Worm (Caenorhabditis elegans) whole organism, L3 larva: Measurements from ENCODE around the gene C54E4.5.

Experiments used
- ama-1 ChIP-seq: fragments of 150-350 bp; optimal IDR thresholded peaks from 2 replicates; lab custom pipeline; 2018
- ceh-82 ChIP-seq: fragments of 150-350 bp; optimal IDR thresholded peaks from 2 replicates; lab custom pipeline; 2014; ENCODE audit warnings: missing biosample characterization, missing genetic modification characterization
- egl-5 ChIP-seq: fragments of 150-350 bp; optimal IDR thresholded peaks from 2 replicates; lab custom pipeline; 2017; ENCODE audit warnings: missing biosample characterization, missing genetic modification reagents, missing genetic modification characterization, inconsistent platforms
- elt-1 ChIP-seq: fragments of 150-350 bp; optimal IDR thresholded peaks from 2 replicates; lab custom pipeline; 2014; ENCODE audit warnings: missing biosample characterization, missing genetic modification characterization
- fkh-10 ChIP-seq: sonication (generic microtip); optimal IDR thresholded peaks from 2 replicates; lab custom pipeline; 2017; ENCODE audit warnings: missing biosample characterization, missing genetic modification reagents, missing genetic modification characterization
- lin-39 ChIP-seq: fragments of 150-350 bp; optimal IDR thresholded peaks from 2 replicates; lab custom pipeline; 2018; ENCODE audit warnings: missing biosample characterization, missing genetic modification reagents, missing genetic modification characterization
- sea-2 ChIP-seq: fragments of 150-350 bp; sonication (generic microtip); optimal IDR thresholded peaks from 4 replicates; lab custom pipeline; 2014; ENCODE audit warnings: missing biosample characterization, missing genetic modification reagents, missing genetic modification characterization
- skn-1 ChIP-seq: fragments of 150-350 bp; optimal IDR thresholded peaks from 2 replicates; lab custom pipeline; 2014; ENCODE audit warnings: missing biosample characterization, missing genetic modification characterization
- snpc-4 ChIP-seq: fragments of 150-350 bp; optimal IDR thresholded peaks from 2 replicates; lab custom pipeline; 2014; ENCODE audit warnings: missing biosample characterization, missing genetic modification characterization
- tbx-2 ChIP-seq: sonication (generic microtip); optimal IDR thresholded peaks from 2 replicates; lab custom pipeline; 2016; ENCODE audit warnings: mild to moderate bottlenecking, missing genetic modification characterization, missing compliant biosample characterization
- ztf-11 ChIP-seq: fragments of 150-350 bp; optimal IDR thresholded peaks from 2 replicates; lab custom pipeline; 2014; ENCODE audit warnings: missing biosample characterization, missing genetic modification characterization
- ztf-4 ChIP-seq: fragments of 150-350 bp; optimal IDR thresholded peaks from 2 replicates; lab custom pipeline; 2014; ENCODE audit warnings: missing biosample characterization, missing genetic modification characterization

DNA sequence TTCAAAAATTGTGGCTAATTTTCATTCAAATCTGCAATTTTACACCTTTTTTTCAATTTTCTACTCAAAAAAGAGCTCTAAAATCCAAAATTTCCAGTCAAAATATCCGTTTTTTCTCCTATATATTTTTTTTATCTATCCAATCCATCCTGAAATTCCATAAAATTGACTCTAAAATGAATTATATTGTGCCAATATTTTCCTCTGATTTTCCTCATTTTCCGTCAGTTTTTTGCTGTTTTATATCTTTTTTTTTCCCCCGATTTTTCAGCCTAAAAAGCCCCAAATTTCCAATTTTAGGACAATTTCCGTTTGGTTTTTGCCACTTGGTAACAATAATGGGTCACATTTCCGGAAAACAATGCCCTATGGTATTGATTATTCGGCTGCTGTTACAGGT lies 49.6 kb upstream of the C54E4.5 start, which contains the start of gene Y71G10AR.4:
- no peak for TF ChIP-seq fkh-10 (GFP tag; lab: Kevin White, UChicago)
- no peak for TF ChIP-seq elt-1 (tag; lab: Kevin White, UChicago)
- TF ChIP-seq ztf-11 (tag; lab: Kevin White, UChicago): no peak
- TF ChIP-seq snpc-4 (tag; lab: Kevin White, UChicago): no peak
- TF ChIP-seq ama-1 (lab: Kevin White, UChicago): no peak
- TF ChIP-seq sea-2 (GFP tag; lab: Kevin White, UChicago): no peak
- TF ChIP-seq lin-39 (tag; lab: Kevin White, UChicago): no peak
- TF ChIP-seq skn-1 (tag; lab: Kevin White, UChicago): no peak
- TF ChIP-seq tbx-2: no peak
- TF ChIP-seq ceh-82 (tag; lab: Kevin White, UChicago): no peak
- TF ChIP-seq ztf-4: no peak
- TF ChIP-seq egl-5: no peak
